Worm (Caenorhabditis elegans) whole organism, midembryonic: ENCODE data around the gene cpg-8.

ENCODE experiments used
- T22C8.4 ChIP-seq: fragments of 200-800 bp; sonication (Bioruptor generic); IDR thresholded peaks from 2 replicates; pipeline ENCODE4 v1.3.6; 2022; ENCODE audit warnings: missing genetic modification characterization, missing compliant biosample characterization
- cog-1 ChIP-seq: sonication (generic microtip); optimal IDR thresholded peaks from 2 replicates; lab custom pipeline; 2016; ENCODE audit warnings: missing genetic modification characterization, missing compliant biosample characterization
- flt-1 ChIP-seq: fragments of 200-800 bp; sonication (Bioruptor generic); IDR thresholded peaks from 2 replicates; pipeline ENCODE4 v1.3.6; 2022; ENCODE audit warnings: missing genetic modification characterization, missing compliant biosample characterization
- klf-2 ChIP-seq: fragments of 200-800 bp; sonication (Bioruptor generic); conservative IDR thresholded peaks from 2 replicates; pipeline ENCODE4 v1.3.6; 2022; ENCODE audit warnings: missing genetic modification reagents, missing genetic modification characterization, missing compliant biosample characterization
- med-1 ChIP-seq: sonication (generic microtip); optimal IDR thresholded peaks from 2 replicates; lab custom pipeline; 2017; ENCODE audit warnings: missing genetic modification characterization, mild to moderate bottlenecking, missing compliant biosample characterization, antibody characterized with exemption, missing genetic modification reagents; ENCODE audit not compliant: insufficient read depth
- ref-1 ChIP-seq: fragments of 200-800 bp; sonication (Bioruptor generic); conservative IDR thresholded peaks from 2 replicates; pipeline ENCODE4 v1.3.6; 2022; ENCODE audit warnings: missing genetic modification reagents, missing genetic modification characterization, missing compliant biosample characterization
- tab-1 ChIP-seq: fragments of 200-800 bp; sonication (Bioruptor generic); IDR thresholded peaks from 2 replicates; pipeline ENCODE4 v1.3.6; 2022; ENCODE audit warnings: missing genetic modification characterization, missing compliant biosample characterization
- ztf-23 ChIP-seq: fragments of 200-800 bp; sonication (Bioruptor generic); IDR thresholded peaks from 2 replicates; pipeline ENCODE4 v1.3.6; 2022; ENCODE audit warnings: missing genetic modification reagents, missing genetic modification characterization, missing compliant biosample characterization
- ztf-29 ChIP-seq: fragments of 200-800 bp; sonication (Bioruptor generic); IDR thresholded peaks from 2 replicates; pipeline ENCODE4 v1.3.6; 2022; ENCODE audit warnings: missing genetic modification reagents, missing genetic modification characterization, missing compliant biosample characterization

Gene cpg-8

DNA sequence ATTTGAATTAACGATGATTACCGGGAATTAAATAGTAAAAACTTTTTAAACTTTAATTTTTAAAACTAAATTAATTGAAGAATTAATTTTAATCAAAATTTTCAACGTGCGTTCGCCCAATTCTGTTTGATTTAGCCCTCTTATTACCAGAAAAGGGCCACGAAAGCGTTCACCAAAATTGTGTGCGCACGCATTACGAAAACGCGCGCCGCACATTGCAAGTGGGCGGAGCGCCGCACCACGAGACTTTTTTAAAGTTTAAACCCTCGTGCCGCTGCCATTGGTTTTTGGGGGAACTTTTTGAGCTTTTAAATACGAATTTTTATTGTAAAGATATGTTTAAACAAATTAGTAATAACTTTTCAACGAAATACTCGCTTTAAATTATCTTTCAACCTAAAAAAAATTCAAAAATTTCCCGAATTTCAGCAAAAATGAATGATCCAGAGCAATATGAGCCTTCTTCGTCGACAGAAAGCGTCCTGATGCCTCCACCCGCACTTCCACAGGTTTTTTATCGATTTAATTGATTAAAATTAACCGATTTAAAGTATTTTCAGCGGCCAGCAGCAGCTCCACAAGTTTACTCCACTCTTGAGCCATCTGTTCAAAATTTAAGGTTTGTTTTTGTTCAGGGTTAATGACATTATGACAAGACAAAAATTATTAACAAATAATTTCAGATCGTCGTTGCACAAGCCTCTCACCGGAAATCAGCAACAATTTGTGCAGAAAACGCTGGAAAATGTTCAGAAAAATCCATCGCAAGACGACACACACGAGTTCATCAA, 5.4 kb downstream of the cpg-8 start, which contains the start of gene taf-10:
taf-10 (plus strand) TSS at position 424 of the 791 bp plus-strand sequence.
- TF ChIP-seq med-1 = no peak
- no peak for TF ChIP-seq ref-1 (GFP tag; lab: Robert Waterston, UW)
- no peak for TF ChIP-seq cog-1 (tag; lab: Kevin White, UChicago)
- TF ChIP-seq klf-2 = no peak
- TF ChIP-seq flt-1 (GFP tag; lab: Robert Waterston, UW) = no peak

DNA sequence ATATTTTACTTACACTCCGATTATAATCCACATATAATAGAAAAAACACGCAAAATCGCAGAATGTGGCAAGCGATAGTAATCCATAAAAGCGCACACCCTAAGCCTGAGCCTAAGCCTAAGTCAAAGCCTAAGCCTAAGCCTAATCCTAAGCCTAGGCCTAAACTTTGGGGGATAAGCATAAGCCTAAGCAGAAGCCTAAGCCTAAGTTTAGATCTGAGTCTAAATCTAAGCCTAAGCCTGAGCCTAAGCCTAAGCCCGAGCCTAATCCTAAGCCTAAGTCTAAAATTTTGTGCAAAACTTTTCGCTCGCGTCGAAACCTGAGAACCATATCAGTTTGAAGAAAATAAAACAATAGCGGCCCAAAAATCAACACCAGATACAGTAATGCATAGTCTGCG, 8.1 kb downstream of the cpg-8 start:
- no peak for TF ChIP-seq T22C8.4
- TF ChIP-seq cog-1 (tag; lab: Kevin White, UChicago) = no peak
- no peak for TF ChIP-seq tab-1 (GFP tag; lab: Robert Waterston, UW)
- no peak for TF ChIP-seq ref-1 (GFP tag; lab: Robert Waterston, UW)
- TF ChIP-seq klf-2 = no peak
- no peak for TF ChIP-seq ztf-23 (GFP tag; lab: Robert Waterston, UW)

DNA sequence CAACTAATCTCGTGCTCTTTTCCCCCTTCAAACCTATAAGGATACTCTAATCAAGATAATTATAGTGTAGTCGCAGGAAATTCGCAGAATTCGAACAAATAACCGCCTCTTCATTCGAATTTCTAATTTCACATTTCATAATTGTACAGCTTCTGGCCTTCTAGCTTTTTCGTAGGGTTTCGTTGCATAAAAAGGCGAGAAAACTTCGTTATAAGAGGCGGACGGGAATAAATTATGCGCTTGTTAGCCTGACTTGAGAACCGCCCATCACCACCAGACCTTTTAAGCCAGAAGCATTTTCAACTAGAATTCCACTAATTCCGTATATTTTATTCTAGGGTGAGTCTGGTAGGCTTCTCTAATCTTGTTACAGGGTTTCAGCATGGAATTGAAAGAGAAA, 10.6 kb downstream of the cpg-8 start, which contains the start of gene K03B4.4:
K03B4.4 (plus strand) TSS at position 301 of the 400 bp plus-strand sequence.
- TF ChIP-seq flt-1 (GFP tag; lab: Robert Waterston, UW) (no peak), cog-1 (tag; lab: Kevin White, UChicago) (no peak), T22C8.4 (no peak), ztf-23 (GFP tag; lab: Robert Waterston, UW) (no peak), klf-2 (no peak), ztf-29 (GFP tag; lab: Robert Waterston, UW) (no peak), tab-1 (GFP tag; lab: Robert Waterston, UW) (no peak), med-1 (no peak), ref-1 (GFP tag; lab: Robert Waterston, UW) (no peak)

DNA sequence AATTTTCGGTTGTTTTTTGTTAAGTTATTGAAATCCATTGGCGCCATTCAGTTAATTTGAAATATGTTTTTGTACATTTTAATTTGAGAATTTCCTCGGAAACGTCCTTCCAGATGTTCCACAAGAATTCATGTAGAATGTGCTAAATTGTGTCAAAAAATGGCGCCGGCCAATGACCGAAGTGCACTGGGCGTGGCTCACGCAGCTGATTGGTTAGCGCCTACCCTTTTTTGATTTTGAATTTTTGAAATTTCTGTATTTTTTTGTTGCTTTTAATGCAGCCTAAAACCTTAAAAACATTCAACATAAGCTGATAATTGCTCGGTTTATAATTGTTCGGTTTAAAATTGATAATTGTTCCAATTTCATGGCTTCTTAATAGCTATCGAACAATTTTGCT, 15.4 kb downstream of the cpg-8 start:
- TF ChIP-seq T22C8.4 (no peak), cog-1 (tag; lab: Kevin White, UChicago) (no peak), tab-1 (GFP tag; lab: Robert Waterston, UW) (no peak), ref-1 (GFP tag; lab: Robert Waterston, UW) (no peak), ztf-23 (GFP tag; lab: Robert Waterston, UW) (no peak), klf-2 (no peak), ztf-29 (GFP tag; lab: Robert Waterston, UW) (no peak), med-1 (no peak), flt-1 (GFP tag; lab: Robert Waterston, UW) (no peak)

DNA sequence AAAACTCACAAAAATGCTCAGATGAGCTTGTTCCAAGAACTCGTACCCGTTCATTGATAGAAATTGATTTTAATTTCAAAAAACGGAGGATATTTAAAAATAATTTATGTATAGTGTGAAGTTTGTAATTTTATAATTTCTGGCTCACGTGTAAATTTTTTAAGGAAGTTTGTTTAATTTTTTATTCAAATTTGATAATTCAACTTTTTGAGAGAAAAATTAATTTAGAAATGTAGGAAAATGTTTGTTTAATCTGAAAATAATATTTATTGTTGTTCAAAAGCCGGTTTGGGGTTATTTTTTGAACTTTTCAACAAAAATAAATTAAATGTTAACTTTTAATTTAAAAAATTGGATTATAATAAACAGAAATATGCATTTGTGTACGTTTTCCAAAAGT, 16.1 kb downstream of the cpg-8 start, which contains the start of gene K03B4.6:
K03B4.6 (minus strand) TSS at position 101 of the 400 bp plus-strand sequence.
- no peak for TF ChIP-seq ztf-23 (GFP tag; lab: Robert Waterston, UW)

DNA sequence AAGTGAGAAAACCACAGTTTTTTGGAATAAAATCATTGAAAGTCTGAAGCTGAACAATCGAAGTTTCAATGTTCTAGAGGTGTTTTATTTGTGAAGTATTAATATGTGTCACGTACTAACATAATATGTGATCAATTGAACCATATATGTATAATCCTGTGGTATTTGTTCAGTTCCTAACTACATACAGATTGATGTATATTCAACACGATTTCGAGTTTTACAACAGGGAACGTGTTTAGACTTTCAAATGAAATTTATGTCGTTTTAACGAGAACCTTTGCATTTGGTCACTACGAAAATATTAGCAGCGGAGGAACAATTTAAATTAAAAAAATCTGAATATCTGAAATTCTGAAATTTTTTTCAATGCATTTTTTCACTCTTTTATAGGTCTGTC, 17.7 kb downstream of the cpg-8 start, which contains the start of gene K03B4.8:
K03B4.8 (minus strand) TSS at position 101 of the 400 bp plus-strand sequence.
- no peak for TF ChIP-seq T22C8.4
- TF ChIP-seq ztf-29 (GFP tag; lab: Robert Waterston, UW) = no peak
- no peak for TF ChIP-seq ref-1 (GFP tag; lab: Robert Waterston, UW)
- TF ChIP-seq ztf-23 (GFP tag; lab: Robert Waterston, UW) = no peak
- TF ChIP-seq cog-1 (tag; lab: Kevin White, UChicago) = no peak
- TF ChIP-seq flt-1 (GFP tag; lab: Robert Waterston, UW) = no peak
- no peak for TF ChIP-seq tab-1 (GFP tag; lab: Robert Waterston, UW)
- no peak for TF ChIP-seq klf-2
- TF ChIP-seq med-1 = no peak

DNA sequence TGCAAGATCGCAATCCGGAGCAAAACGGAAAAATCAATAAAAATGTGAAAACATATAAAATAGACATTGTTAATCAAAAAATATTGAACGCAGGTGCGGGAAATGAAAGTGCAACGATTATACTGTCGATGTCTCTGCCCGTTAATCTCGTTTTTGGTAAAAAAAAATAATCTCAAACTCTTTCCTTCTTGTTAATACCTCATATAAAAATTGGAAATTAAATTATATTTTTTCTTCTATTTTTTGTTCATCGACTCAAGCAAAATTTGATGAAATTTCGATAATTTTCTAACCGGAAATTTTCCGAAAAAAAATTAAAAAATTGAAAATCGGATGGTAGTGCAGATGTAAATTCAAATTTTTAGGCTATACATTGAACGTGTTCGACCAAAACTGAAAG, 19.7 kb downstream of the cpg-8 start, which contains the start of gene K03B4.9:
K03B4.9 (minus strand) TSS at position 101 of the 400 bp plus-strand sequence.
- TF ChIP-seq klf-2 = no peak
- TF ChIP-seq flt-1 (GFP tag; lab: Robert Waterston, UW) = no peak
- no peak for TF ChIP-seq ztf-23 (GFP tag; lab: Robert Waterston, UW)
- TF ChIP-seq ref-1 (GFP tag; lab: Robert Waterston, UW) = no peak
- TF ChIP-seq tab-1 (GFP tag; lab: Robert Waterston, UW) = no peak
- no peak for TF ChIP-seq med-1
- TF ChIP-seq cog-1 (tag; lab: Kevin White, UChicago) = no peak
- TF ChIP-seq T22C8.4 = no peak

DNA sequence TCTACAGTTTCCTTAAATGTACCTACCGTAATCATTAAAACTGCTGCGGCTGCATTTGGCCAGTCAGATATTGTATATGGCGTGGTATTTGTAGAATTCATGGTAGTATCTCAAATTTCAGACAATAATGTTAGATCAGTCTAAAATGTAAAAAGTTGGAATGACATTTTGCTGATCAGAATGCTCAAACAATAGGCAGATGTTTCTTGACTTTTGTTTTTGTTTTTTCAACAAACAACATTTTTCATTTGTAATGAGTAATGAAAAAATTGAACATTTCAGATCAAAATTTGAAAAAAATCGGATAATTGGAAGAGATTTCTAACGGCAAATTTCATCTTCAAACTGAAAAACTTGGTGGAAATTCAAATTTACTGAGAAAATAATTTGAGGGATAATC, 23.6 kb downstream of the cpg-8 start, which contains the start of gene srx-77:
srx-77 (minus strand) TSS at position 101 of the 400 bp plus-strand sequence.
- no peak for TF ChIP-seq ref-1 (GFP tag; lab: Robert Waterston, UW)
- no peak for TF ChIP-seq ztf-23 (GFP tag; lab: Robert Waterston, UW)
- TF ChIP-seq tab-1 (GFP tag; lab: Robert Waterston, UW) = no peak
- no peak for TF ChIP-seq cog-1 (tag; lab: Kevin White, UChicago)

DNA sequence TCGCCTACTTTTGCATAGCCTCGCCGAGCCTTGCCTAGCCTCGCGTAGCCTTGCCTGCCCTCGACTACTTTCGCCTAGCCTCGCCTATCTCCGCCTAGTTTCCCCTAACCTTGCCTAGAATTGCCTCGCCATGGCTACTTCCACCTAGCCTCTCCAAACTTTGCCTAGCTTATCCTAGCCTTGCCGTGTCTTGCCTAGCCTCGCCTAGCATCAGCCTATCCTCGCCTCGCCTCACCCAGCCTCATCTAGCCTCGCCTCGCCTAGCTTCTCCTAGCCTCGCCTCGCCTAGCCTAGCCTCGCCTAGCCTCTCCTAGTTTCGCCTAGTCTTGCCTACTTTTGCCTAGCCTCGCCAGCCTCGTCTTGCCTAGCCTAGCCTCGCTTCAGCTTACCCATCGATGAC, 25.2 kb downstream of the cpg-8 start:
- TF ChIP-seq ztf-29 (GFP tag; lab: Robert Waterston, UW) (no peak), cog-1 (tag; lab: Kevin White, UChicago) (no peak), tab-1 (GFP tag; lab: Robert Waterston, UW) (no peak), klf-2 (no peak), T22C8.4 (no peak), ref-1 (GFP tag; lab: Robert Waterston, UW) (no peak), flt-1 (GFP tag; lab: Robert Waterston, UW) (no peak), med-1 (no peak), ztf-23 (GFP tag; lab: Robert Waterston, UW) (no peak)

DNA sequence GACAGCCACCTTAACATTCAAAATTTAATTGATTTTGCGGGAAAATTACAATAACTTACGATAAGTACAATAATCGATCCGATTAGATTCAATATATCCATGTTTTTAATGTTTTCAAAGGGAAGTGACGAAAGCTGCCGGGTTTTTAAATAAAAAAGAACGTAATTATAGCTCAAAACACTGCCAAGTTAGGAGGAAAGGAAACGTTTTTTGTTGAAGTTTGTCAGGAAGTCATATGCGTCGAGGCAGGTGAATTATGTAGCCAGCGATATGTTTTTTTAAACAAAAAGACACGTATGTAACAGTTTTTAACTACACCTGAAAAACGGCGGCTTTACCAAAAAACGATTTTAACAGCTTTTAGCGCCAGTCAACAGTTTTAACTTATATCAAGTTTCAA, 26.6 kb downstream of the cpg-8 start, which contains the start of gene srx-73:
srx-73 (minus strand) TSS at position 101 of the 400 bp plus-strand sequence.
- TF ChIP-seq tab-1 (GFP tag; lab: Robert Waterston, UW) (no peak), klf-2 (no peak), ztf-23 (GFP tag; lab: Robert Waterston, UW) (no peak), cog-1 (tag; lab: Kevin White, UChicago) (no peak), flt-1 (GFP tag; lab: Robert Waterston, UW) (no peak), med-1 (no peak), ref-1 (GFP tag; lab: Robert Waterston, UW) (no peak), ztf-29 (GFP tag; lab: Robert Waterston, UW) (no peak), T22C8.4 (no peak)
